Worm (Caenorhabditis elegans) whole organism, L2 larva: ENCODE data around the gene C05E11.6.

Source experiments
- ama-1 ChIP-seq: fragments of 150-350 bp; optimal IDR thresholded peaks from 2 replicates; lab custom pipeline; 2018; ENCODE audit warnings: inconsistent platforms
- snpc-4 ChIP-seq: fragments of 150-350 bp; optimal IDR thresholded peaks from 2 replicates; lab custom pipeline; 2014; ENCODE audit warnings: missing biosample characterization, missing genetic modification characterization
- unc-62 ChIP-seq: fragments of 150-350 bp; optimal IDR thresholded peaks from 2 replicates; lab custom pipeline; 2014; ENCODE audit warnings: missing biosample characterization, missing genetic modification reagents, missing genetic modification characterization

- TF ChIP-seq unc-62 = no peak
- TF ChIP-seq snpc-4 (tag; lab: Kevin White, UChicago) = no peak
- no peak for TF ChIP-seq ama-1 (lab: Kevin White, UChicago)
These were observed 38.6 kb upstream of the C05E11.6 start for ce11 chrX:4523315-4523714.
